Worm (Caenorhabditis elegans): Measurements from ENCODE around the gene mct-5.

DNA sequence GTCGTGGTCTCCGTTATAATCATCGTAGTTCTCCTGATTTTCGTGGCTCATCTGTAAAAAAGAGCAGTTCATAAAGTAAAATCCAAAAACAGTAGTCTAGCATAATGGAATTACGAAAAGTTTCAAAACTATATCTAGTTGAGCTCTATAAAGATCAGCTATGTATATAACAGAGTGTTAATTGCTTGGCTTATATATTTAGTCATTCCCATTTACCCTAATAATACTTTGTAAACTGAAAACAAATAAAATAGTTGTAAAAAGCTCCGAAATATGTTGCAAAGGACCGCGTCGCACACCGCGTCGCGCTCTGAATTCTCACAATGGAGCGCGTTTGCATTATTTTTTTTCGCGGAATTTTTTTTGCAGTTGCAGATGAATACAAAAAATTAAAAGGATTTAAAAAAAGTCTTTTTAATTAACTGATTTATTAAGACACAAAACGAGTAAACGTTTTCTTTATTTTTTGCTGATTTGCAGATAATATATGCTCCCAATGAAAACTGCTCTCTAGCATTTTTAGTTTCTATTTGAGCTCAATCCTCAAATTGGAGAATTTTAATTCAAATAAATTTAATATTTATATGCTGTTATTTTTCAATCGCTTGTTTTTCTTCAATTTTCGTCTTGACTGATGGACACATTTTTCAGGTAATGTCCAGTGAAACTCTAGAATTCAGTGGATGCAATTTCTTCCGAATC lies 48.2 kb downstream of the mct-5 start, which contains the start of the genes tcer-1 and ZK1127.5:
- TF ChIP-seq nhr-76 (tag; optimal IDR thresholded peaks at IDR 0.05) (no peak), unc-39 (tag; optimal IDR thresholded peaks at IDR 0.05) (no peak), ztf-11 (tag; optimal IDR thresholded peaks at IDR 0.05) (no peak), elt-1 (tag; optimal IDR thresholded peaks at IDR 0.05; ENCODE audit: borderline replicate concordance, insufficient read depth) (no peak), mep-1 (tag; optimal IDR thresholded peaks at IDR 0.05) (peak; percentile 75)
